Worm (Caenorhabditis elegans): ENCODE results near the gene snap-29.

Gene snap-29

ce11 chrIII:8797211-8797733 lies 21.2 kb downstream of the snap-29 start (continued):
- TF ChIP-seq zfp-2 (tag; optimal IDR thresholded peaks at IDR 0.05) (peak; percentile 57), ceh-28 (tag; optimal IDR thresholded peaks at IDR 0.05) (no peak), egl-43 (GFP tag; IDR thresholded peaks at IDR 0.05) (0 out of 2 replicates have a peak, but pooled peaks have one; percentile 66), gei-8 (GFP tag; optimal IDR thresholded peaks at IDR 0.05) (peak; percentile 72), zip-2 (tag; optimal IDR thresholded peaks at IDR 0.05) (no peak), dmd-8 (GFP tag; IDR thresholded peaks at IDR 0.05) (no peak), nhr-77 (tag; optimal IDR thresholded peaks at IDR 0.05) (peak; percentile 93), lin-38 (GFP tag; IDR thresholded peaks at IDR 0.05) (peak; percentile 42), daf-16 (GFP tag; optimal IDR thresholded peaks at IDR 0.05) (peak in 1 of 2 experiments; percentile 12), daf-16 (tag; optimal IDR thresholded peaks at IDR 0.05) (peak; percentile 79), Y5F2A.4 (GFP tag; optimal IDR thresholded peaks at IDR 0.05) (no peak), aha-1 (tag) (peak; percentile 74), dve-1 (tag; optimal IDR thresholded peaks at IDR 0.05; ENCODE audit: insufficient read depth) (peak; percentile 97), unc-39 (tag; optimal IDR thresholded peaks at IDR 0.05) (no peak), nhr-41 (GFP tag; IDR thresholded peaks at IDR 0.05) (peak; percentile 54; the same call in 1 of the 2 replicates), F26F4.8 (GFP tag; conservative IDR thresholded peaks at IDR 0.05) (no peak), Y105C5A.15 (GFP tag; IDR thresholded peaks at IDR 0.05) (no peak), php-3 (GFP tag; IDR thresholded peaks at IDR 0.05) (peak; percentile 73), mdt-29 (GFP tag; IDR thresholded peaks at IDR 0.05) (no peak), mxl-2 (GFP tag; conservative IDR thresholded peaks at IDR 0.05) (no peak), pqm-1 (tag; optimal IDR thresholded peaks at IDR 0.05) (peak; percentile 94), lin-29 (GFP tag; IDR thresholded peaks at IDR 0.05) (no peak; the same call in 1 of the 2 replicates), Y75B8A.6 (GFP tag; IDR thresholded peaks at IDR 0.05) (no peak), rbr-2 (tag; optimal IDR thresholded peaks at IDR 0.05) (peak; percentile 92), ztf-7 (tag; optimal IDR thresholded peaks at IDR 0.05) (peak; percentile 35), fos-1 (tag; optimal IDR thresholded peaks at IDR 0.05) (no peak), ctbp-1 (GFP tag; IDR thresholded peaks at IDR 0.05) (peak; percentile 92), ceh-82 (tag; optimal IDR thresholded peaks at IDR 0.05) (no peak), lsy-2 (tag; optimal IDR thresholded peaks at IDR 0.05) (peak; percentile 90 to 94), aly-2 (tag; optimal IDR thresholded peaks at IDR 0.05) (no peak), cey-2 (tag; optimal IDR thresholded peaks at IDR 0.05; ENCODE audit: borderline replicate concordance, insufficient read depth) (peak; percentile 53), daf-12 (tag; optimal IDR thresholded peaks at IDR 0.05) (no peak), pha-4 (GFP tag; IDR thresholded peaks at IDR 0.05) (peak; percentile 17; the same call in 1 of the 2 replicates), pha-4 (tag; optimal IDR thresholded peaks at IDR 0.05) (no peak), ztf-11 (tag; optimal IDR thresholded peaks at IDR 0.05) (no peak), nhr-25 (tag; optimal IDR thresholded peaks at IDR 0.05; ENCODE audit: borderline replicate concordance, insufficient read depth) (peak; percentile 8), lir-3 (tag; optimal IDR thresholded peaks at IDR 0.05) (no peak), zag-1 (tag; optimal IDR thresholded peaks at IDR 0.05) (no peak), saeg-2 (GFP tag; IDR thresholded peaks at IDR 0.05) (peak; percentile 46; the same call in 1 of the 2 replicates), tag-97 (GFP tag; IDR thresholded peaks at IDR 0.05) (no peak), ZK546.5 (tag; optimal IDR thresholded peaks at IDR 0.05) (peak in 1 of 2 experiments; percentile 21), sdz-12 (GFP tag; optimal IDR thresholded peaks at IDR 0.05) (no peak), hif-1 (tag; optimal IDR thresholded peaks at IDR 0.05) (peak; percentile 46 to 80), egl-27 (tag; optimal IDR thresholded peaks at IDR 0.05) (no peak), F10B5.3 (tag; optimal IDR thresholded peaks at IDR 0.05) (peak; percentile 23), T20F7.1 (GFP tag; optimal IDR thresholded peaks at IDR 0.05) (peak; percentile 72), zfp-3 (GFP tag; conservative IDR thresholded peaks at IDR 0.05) (0 out of 2 replicates have a peak, but pooled peaks have one; percentile 21), nhr-11 (tag; optimal IDR thresholded peaks at IDR 0.05) (peak; percentile 80), skn-1 (tag; optimal IDR thresholded peaks at IDR 0.05) (no peak), ceh-62 (tag; optimal IDR thresholded peaks at IDR 0.05) (no peak), mep-1 (tag; optimal IDR thresholded peaks at IDR 0.05) (peak; percentile 92), daf-8 (GFP tag; IDR thresholded peaks at IDR 0.05) (no peak)
